Fruit fly (Drosophila melanogaster) whole organism, embryonic: ENCODE measurements around the gene CG34278.
A peak's percentile ranks its signal among the peaks of the same experiment; 100 is the strongest.

ENCODE experiments used
- CG10274 ChIP-seq: fragments of 200-800 bp; sonication (Bioruptor generic); optimal IDR thresholded peaks from 3 replicates; lab custom pipeline; 2017; ENCODE audit warnings: missing biosample characterization, mild to moderate bottlenecking, missing genetic modification characterization
- CG12299 ChIP-seq: fragments of 200-800 bp; sonication (Bioruptor generic); optimal IDR thresholded peaks from 2 replicates; lab custom pipeline; 2018; ENCODE audit warnings: missing biosample characterization, mild to moderate bottlenecking, missing genetic modification characterization
- CG13296 ChIP-seq: fragments of 200-800 bp; sonication (Bioruptor generic); optimal IDR thresholded peaks from 3 replicates; lab custom pipeline; 2018; ENCODE audit warnings: missing biosample characterization, mild to moderate bottlenecking, missing genetic modification characterization
- CG15073 ChIP-seq: fragments of 200-800 bp; sonication (Bioruptor generic); optimal IDR thresholded peaks from 2 replicates; lab custom pipeline; 2016; ENCODE audit warnings: missing biosample characterization, missing genetic modification characterization
- CG18619 ChIP-seq: fragments of 200-800 bp; sonication (Bioruptor generic); optimal IDR thresholded peaks from 3 replicates; lab custom pipeline; 2017; ENCODE audit warnings: missing biosample characterization, mild to moderate bottlenecking, missing genetic modification characterization
- CG6272 ChIP-seq: fragments of 200-800 bp; sonication (Bioruptor generic); IDR thresholded peaks from 2 replicates; pipeline ENCODE4 v1.3.6; 2022; ENCODE audit warnings: missing biosample characterization, missing genetic modification characterization
- Deaf1 ChIP-seq: fragments of 200-800 bp; optimal IDR thresholded peaks from 3 replicates; lab custom pipeline; 2019; ENCODE audit warnings: missing biosample characterization, mild to moderate bottlenecking, missing genetic modification characterization, moderate library complexity
- Gug ChIP-seq: fragments of 200-800 bp; sonication (Bioruptor generic); IDR thresholded peaks from 4 replicates; pipeline ENCODE4 v1.3.6; 2022; ENCODE audit warnings: missing biosample characterization, missing genetic modification characterization
- Hand ChIP-seq: fragments of 200-800 bp; sonication (Bioruptor generic); optimal IDR thresholded peaks from 2 replicates; lab custom pipeline; 2017; ENCODE audit warnings: mild to moderate bottlenecking, missing biosample characterization, missing genetic modification reagents, missing genetic modification characterization
- HmgZ ChIP-seq: fragments of 200-800 bp; sonication (Bioruptor generic); optimal IDR thresholded peaks from 2 replicates; lab custom pipeline; 2018; ENCODE audit warnings: missing biosample characterization, mild to moderate bottlenecking, missing genetic modification characterization
- chinmo ChIP-seq: fragments of 200-800 bp; sonication (Bioruptor generic); IDR thresholded peaks from 4 replicates; pipeline ENCODE4 v1.3.6; 2022; ENCODE audit warnings: missing biosample characterization, missing genetic modification characterization; ENCODE audit not compliant: partially characterized antibody
- sisA ChIP-seq: fragments of 200-800 bp; sonication (Bioruptor generic); IDR thresholded peaks from 2 replicates; pipeline ENCODE4 v1.3.6; 2022; ENCODE audit warnings: missing biosample characterization, missing genetic modification characterization

DNA sequence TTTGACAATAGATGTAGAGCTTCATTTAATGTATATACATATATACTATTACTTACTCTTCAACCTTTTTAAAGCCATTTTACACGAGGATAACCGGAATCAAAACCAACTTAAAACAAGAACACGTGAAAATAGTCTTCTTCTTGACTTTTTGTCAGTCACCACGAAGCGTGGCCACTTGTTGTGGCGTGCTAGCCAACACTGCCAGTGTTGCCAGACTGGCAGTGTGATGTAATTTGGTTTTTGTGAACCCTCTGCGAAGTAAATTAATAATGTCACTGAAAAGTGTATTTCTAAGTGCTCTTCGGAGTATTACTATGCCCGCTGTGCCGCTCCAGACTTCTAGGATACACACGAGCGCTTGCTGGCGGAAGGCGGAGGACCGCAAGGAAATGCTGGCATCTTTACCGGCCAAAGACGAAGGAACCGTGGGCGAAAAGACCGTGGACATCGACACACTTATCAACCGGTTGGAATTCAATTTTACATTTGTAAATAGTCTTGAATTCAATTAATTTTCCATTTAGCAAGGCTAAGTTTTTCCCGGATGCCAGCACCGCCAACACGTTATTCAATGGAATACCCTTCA, 47.6 kb upstream of the CG34278 start, which contains the start of the genes Ns1 and mRpS11:
- TF ChIP-seq CG10274 (no peak), HmgZ (peak; percentile 81), CG18619 (GFP tag; lab: Kevin White, UChicago) (no peak), Gug (no peak; the same call in 3 of the 4 replicates), sisA (GFP tag; lab: Robert Waterston, UW) (0 out of 2 replicates have a peak, but pooled peaks have one; percentile 27), CG15073 (GFP tag; lab: Kevin White, UChicago) (no peak), Deaf1 (tag; lab: Kevin White, UChicago) (no peak), CG12299 (peak; percentile 23), Hand (no peak), chinmo (GFP tag; lab: Robert Waterston, UW) (no peak), CG6272 (GFP tag; lab: Robert Waterston, UW) (no peak), CG13296 (peak; percentile 29)
